Worm (Caenorhabditis elegans): ENCODE data around the gene madf-11.

- TF ChIP-seq F55B11.4 (tag; optimal IDR thresholded peaks at IDR 0.05; ENCODE audit: borderline replicate concordance, insufficient read depth) (no peak), efl-1 (GFP tag; optimal IDR thresholded peaks at IDR 0.05) (no peak), ceh-27 (GFP tag; optimal IDR thresholded peaks at IDR 0.05) (no peak), unc-62 (GFP tag; optimal IDR thresholded peaks at IDR 0.05) (no peak), ccch-3 (GFP tag; optimal IDR thresholded peaks at IDR 0.05) (no peak), tbx-9 (tag; optimal IDR thresholded peaks at IDR 0.05; ENCODE audit: borderline replicate concordance) (no peak), ets-4 (GFP tag; optimal IDR thresholded peaks at IDR 0.05) (no peak), F52B5.7 (tag; optimal IDR thresholded peaks at IDR 0.05) (no peak), lir-1 (GFP tag; conservative IDR thresholded peaks at IDR 0.05) (no peak), let-607 (tag; optimal IDR thresholded peaks at IDR 0.05) (no peak)
Measured at ce11 chrIII:5611604-5612324, 8.5 kb upstream of the madf-11 start, which contains the start of gene bas-1.

All from whole organism, young adult.